Worm (Caenorhabditis elegans) whole organism, midembryonic: ENCODE measurements around the gene frpr-10.

Experiments used
- T22C8.4 ChIP-seq: fragments of 200-800 bp; sonication (Bioruptor generic); IDR thresholded peaks from 2 replicates; pipeline ENCODE4 v1.3.6; 2022; ENCODE audit warnings: missing genetic modification characterization, missing compliant biosample characterization
- cog-1 ChIP-seq: sonication (generic microtip); optimal IDR thresholded peaks from 2 replicates; lab custom pipeline; 2016; ENCODE audit warnings: missing genetic modification characterization, missing compliant biosample characterization
- flt-1 ChIP-seq: fragments of 200-800 bp; sonication (Bioruptor generic); IDR thresholded peaks from 2 replicates; pipeline ENCODE4 v1.3.6; 2022; ENCODE audit warnings: missing genetic modification characterization, missing compliant biosample characterization
- klf-2 ChIP-seq: fragments of 200-800 bp; sonication (Bioruptor generic); conservative IDR thresholded peaks from 2 replicates; pipeline ENCODE4 v1.3.6; 2022; ENCODE audit warnings: missing genetic modification reagents, missing genetic modification characterization, missing compliant biosample characterization
- tab-1 ChIP-seq: fragments of 200-800 bp; sonication (Bioruptor generic); IDR thresholded peaks from 2 replicates; pipeline ENCODE4 v1.3.6; 2022; ENCODE audit warnings: missing genetic modification characterization, missing compliant biosample characterization
- ztf-23 ChIP-seq: fragments of 200-800 bp; sonication (Bioruptor generic); IDR thresholded peaks from 2 replicates; pipeline ENCODE4 v1.3.6; 2022; ENCODE audit warnings: missing genetic modification reagents, missing genetic modification characterization, missing compliant biosample characterization

DNA sequence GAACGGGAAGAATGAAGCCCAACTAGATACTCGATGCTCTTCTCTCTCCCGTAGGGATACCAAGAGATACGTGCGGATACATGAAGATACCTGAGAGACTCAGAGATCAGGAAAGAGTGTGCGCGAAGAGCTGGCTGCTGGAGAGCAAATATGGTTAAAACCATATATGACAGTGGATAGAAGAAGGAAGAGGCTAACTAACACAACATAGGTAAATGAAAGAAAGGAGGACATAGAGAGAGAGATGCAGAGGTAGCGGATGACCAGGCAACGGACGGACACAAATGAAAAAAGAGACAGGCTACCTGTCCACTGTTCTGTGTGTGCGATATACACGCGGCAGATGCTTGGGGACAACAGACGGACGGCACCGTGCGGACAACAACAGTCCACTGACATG, 50.5 kb downstream of the frpr-10 start:
- TF ChIP-seq T22C8.4: no peak
- TF ChIP-seq ztf-23 (GFP tag; lab: Robert Waterston, UW): no peak
- no peak for TF ChIP-seq klf-2 (GFP tag; lab: Robert Waterston, UW)
- no peak for TF ChIP-seq tab-1 (GFP tag; lab: Robert Waterston, UW)
- no peak for TF ChIP-seq cog-1 (tag; lab: Kevin White, UChicago)
- TF ChIP-seq flt-1 (GFP tag; lab: Robert Waterston, UW): peak; percentile 42; the same call in 1 of the 2 replicates
